Worm (Caenorhabditis elegans) whole organism, L1 larva: ENCODE measurements around the gene B0507.5.

Experiments
- C04F5.9 ChIP-seq: sonication (generic microtip); optimal IDR thresholded peaks from 2 replicates; lab custom pipeline; 2016; ENCODE audit warnings: missing genetic modification characterization, missing compliant biosample characterization
- C16A3.4 ChIP-seq: fragments of 150-350 bp; optimal IDR thresholded peaks from 2 replicates; lab custom pipeline; 2014; ENCODE audit warnings: missing biosample characterization, missing genetic modification characterization
- Y116A8C.19 ChIP-seq: sonication (generic microtip); optimal IDR thresholded peaks from 2 replicates; lab custom pipeline; 2016; ENCODE audit warnings: missing compliant biosample characterization, missing genetic modification characterization, borderline replicate concordance
- alr-1 ChIP-seq: fragments of 200-800 bp; sonication (Bioruptor generic); optimal IDR thresholded peaks from 2 replicates; lab custom pipeline; 2018; ENCODE audit warnings: borderline replicate concordance, mild to moderate bottlenecking, missing genetic modification characterization, missing compliant biosample characterization
- ceh-63 ChIP-seq: fragments of 200-800 bp; sonication (Bioruptor generic); optimal IDR thresholded peaks from 2 replicates; lab custom pipeline; 2018; ENCODE audit warnings: mild to moderate bottlenecking, missing genetic modification characterization, missing compliant biosample characterization
- ceh-90 ChIP-seq: sonication (generic microtip); optimal IDR thresholded peaks from 2 replicates; lab custom pipeline; 2016; ENCODE audit warnings: missing genetic modification characterization, missing compliant biosample characterization
- efl-1 ChIP-seq, 4 experiments: fragments of 150-350 bp; optimal IDR thresholded peaks in 3 of 4; peaks in 1 of 4; 1 replicate in 1 of 4; 2 replicates in 3 of 4; lab custom pipeline; 2014; ENCODE audit warnings: missing biosample characterization in 2 of 4, missing genetic modification characterization in 2 of 4, missing genetic modification reagents in 2 of 4
- elt-2 ChIP-seq: sonication (generic microtip); optimal IDR thresholded peaks from 2 replicates; lab custom pipeline; 2016; ENCODE audit warnings: missing genetic modification characterization, mild to moderate bottlenecking, inconsistent platforms, missing compliant biosample characterization, missing genetic modification reagents
- elt-3 ChIP-seq, 6 experiments: fragments of 150-350 bp in 1 of 6; sonication (generic microtip); optimal IDR thresholded peaks; 2 replicates each; lab custom pipeline; 2017 to 2018; ENCODE audit warnings: missing biosample characterization in 6 of 6, missing genetic modification characterization in 6 of 6, inconsistent platforms in 1 of 6
- ets-5 ChIP-seq: fragments of 200-800 bp; sonication (Bioruptor generic); IDR thresholded peaks from 2 replicates; pipeline ENCODE4 v1.3.6; 2022; ENCODE audit warnings: missing genetic modification characterization, missing compliant biosample characterization
- hlh-17 ChIP-seq: fragments of 200-800 bp; sonication (Bioruptor generic); optimal IDR thresholded peaks from 2 replicates; lab custom pipeline; 2018; ENCODE audit warnings: missing genetic modification characterization, mild to moderate bottlenecking, missing compliant biosample characterization, moderate library complexity, borderline replicate concordance
- isw-1 ChIP-seq: fragments of 200-800 bp; sonication (Bioruptor generic); IDR thresholded peaks from 2 replicates; pipeline ENCODE4 v1.3.6; 2022; ENCODE audit warnings: missing genetic modification characterization, missing compliant biosample characterization
- jun-1 ChIP-seq: fragments of 150-350 bp; optimal IDR thresholded peaks from 2 replicates; lab custom pipeline; 2014; ENCODE audit warnings: missing biosample characterization, missing genetic modification reagents, missing genetic modification characterization
- lin-13 ChIP-seq: fragments of 150-350 bp; optimal IDR thresholded peaks from 2 replicates; lab custom pipeline; 2014; ENCODE audit warnings: missing biosample characterization, missing genetic modification reagents, missing genetic modification characterization
- lin-14 ChIP-seq: fragments of 200-800 bp; sonication (Bioruptor generic); optimal IDR thresholded peaks from 2 replicates; lab custom pipeline; 2018; ENCODE audit warnings: mild to moderate bottlenecking, missing genetic modification characterization, moderate library complexity, missing compliant biosample characterization
- lin-15B ChIP-seq: fragments of 150-350 bp; sonication (generic microtip); optimal IDR thresholded peaks from 3 replicates; lab custom pipeline; 2014; ENCODE audit warnings: missing biosample characterization, missing genetic modification characterization
- lin-35 ChIP-seq, 2 experiments: fragments of 150-350 bp; optimal IDR thresholded peaks; 2 replicates each; lab custom pipeline; 2014; ENCODE audit warnings: missing biosample characterization in 2 of 2, missing genetic modification characterization in 2 of 2, missing genetic modification reagents in 2 of 2
- lin-39 ChIP-seq: fragments of 150-350 bp; optimal IDR thresholded peaks from 2 replicates; lab custom pipeline; 2014; ENCODE audit warnings: missing biosample characterization, missing genetic modification reagents, missing genetic modification characterization
- lir-3 ChIP-seq: sonication (generic microtip); optimal IDR thresholded peaks from 2 replicates; lab custom pipeline; 2016; ENCODE audit warnings: mild to moderate bottlenecking, missing genetic modification characterization, moderate library complexity, missing compliant biosample characterization; ENCODE audit not compliant: poor library complexity
- lsy-2 ChIP-seq, 2 experiments: fragments of 150-350 bp; optimal IDR thresholded peaks; 2 replicates each; lab custom pipeline; 2014; ENCODE audit warnings: missing biosample characterization in 2 of 2, missing genetic modification characterization in 2 of 2
- mep-1 ChIP-seq: fragments of 150-350 bp; optimal IDR thresholded peaks from 2 replicates; lab custom pipeline; 2014; ENCODE audit warnings: missing biosample characterization, missing genetic modification characterization
- nhr-11 ChIP-seq: fragments of 150-350 bp; optimal IDR thresholded peaks from 2 replicates; lab custom pipeline; 2014; ENCODE audit warnings: missing biosample characterization, missing genetic modification characterization
- nhr-20 ChIP-seq: sonication (generic microtip); optimal IDR thresholded peaks from 2 replicates; lab custom pipeline; 2016; ENCODE audit warnings: mild to moderate bottlenecking, missing genetic modification characterization, missing compliant biosample characterization
- nhr-237 ChIP-seq: fragments of 150-350 bp; optimal IDR thresholded peaks from 2 replicates; lab custom pipeline; 2014; ENCODE audit warnings: missing biosample characterization, missing genetic modification characterization
- nhr-28 ChIP-seq: fragments of 150-350 bp; optimal IDR thresholded peaks from 2 replicates; lab custom pipeline; 2014; ENCODE audit warnings: missing biosample characterization, missing genetic modification characterization
- nhr-76 ChIP-seq: sonication (generic microtip); optimal IDR thresholded peaks from 2 replicates; lab custom pipeline; 2017; ENCODE audit warnings: missing biosample characterization, missing genetic modification characterization
- nhr-77 ChIP-seq: fragments of 150-350 bp; optimal IDR thresholded peaks from 2 replicates; lab custom pipeline; 2014; ENCODE audit warnings: missing biosample characterization, missing genetic modification characterization
- nhr-84 ChIP-seq: sonication (generic microtip); optimal IDR thresholded peaks from 2 replicates; lab custom pipeline; 2017; ENCODE audit warnings: missing biosample characterization, missing genetic modification characterization
- nhr-85 ChIP-seq: sonication (generic microtip); peaks from one replicate; lab custom pipeline; 2016; ENCODE audit warnings: missing genetic modification characterization, inconsistent platforms, missing compliant biosample characterization
- nhr-90 ChIP-seq: sonication (generic microtip); optimal IDR thresholded peaks from 2 replicates; lab custom pipeline; 2016; ENCODE audit warnings: mild to moderate bottlenecking, missing genetic modification characterization, missing compliant biosample characterization; ENCODE audit not compliant: poor library complexity
- pag-3 ChIP-seq: sonication (generic microtip); optimal IDR thresholded peaks from 2 replicates; lab custom pipeline; 2017; ENCODE audit warnings: missing genetic modification characterization, mild to moderate bottlenecking, missing compliant biosample characterization, antibody characterized with exemption, borderline replicate concordance; ENCODE audit not compliant: insufficient read depth
- pax-3 ChIP-seq: fragments of 200-800 bp; sonication (Bioruptor generic); optimal IDR thresholded peaks from 2 replicates; lab custom pipeline; 2018; ENCODE audit warnings: mild to moderate bottlenecking, missing genetic modification characterization, moderate library complexity, missing compliant biosample characterization
- pqm-1 ChIP-seq: sonication (generic microtip); optimal IDR thresholded peaks from 3 replicates; lab custom pipeline; 2017; ENCODE audit warnings: missing biosample characterization, missing genetic modification characterization
- rnt-1 ChIP-seq: sonication (generic microtip); optimal IDR thresholded peaks from 2 replicates; lab custom pipeline; 2016; ENCODE audit warnings: mild to moderate bottlenecking, missing genetic modification characterization, moderate library complexity, missing compliant biosample characterization
- snpc-4 ChIP-seq: fragments of 150-350 bp; optimal IDR thresholded peaks from 2 replicates; lab custom pipeline; 2014; ENCODE audit warnings: missing biosample characterization, missing genetic modification characterization
- sptf-1 ChIP-seq: fragments of 150-350 bp; optimal IDR thresholded peaks from 2 replicates; lab custom pipeline; 2014; ENCODE audit warnings: missing biosample characterization, missing genetic modification characterization
- tbx-2 ChIP-seq: sonication (generic microtip); optimal IDR thresholded peaks from 2 replicates; lab custom pipeline; 2016; ENCODE audit warnings: missing genetic modification characterization, missing compliant biosample characterization
- tlp-1 ChIP-seq: fragments of 150-350 bp; optimal IDR thresholded peaks from 2 replicates; lab custom pipeline; 2014; ENCODE audit warnings: missing biosample characterization, missing genetic modification characterization
- unc-130 ChIP-seq: fragments of 150-350 bp; optimal IDR thresholded peaks from 2 replicates; lab custom pipeline; 2017; ENCODE audit warnings: missing biosample characterization, missing genetic modification characterization, inconsistent platforms
- unc-86 ChIP-seq: sonication (generic microtip); optimal IDR thresholded peaks from 2 replicates; lab custom pipeline; 2016; ENCODE audit warnings: missing genetic modification characterization, missing compliant biosample characterization
- unc-98 ChIP-seq: fragments of 200-800 bp; sonication (Bioruptor generic); IDR thresholded peaks from 2 replicates; pipeline ENCODE4 v1.3.6; 2022; ENCODE audit warnings: missing genetic modification characterization, missing compliant biosample characterization
- vab-15 ChIP-seq: sonication (generic microtip); optimal IDR thresholded peaks from 2 replicates; lab custom pipeline; 2017; ENCODE audit warnings: missing genotype, mild to moderate bottlenecking, missing genetic modification characterization, missing compliant biosample characterization
- ztf-11 ChIP-seq, 2 experiments: sonication (generic microtip); optimal IDR thresholded peaks; 2 replicates each; lab custom pipeline; 2016 to 2017; ENCODE audit warnings: missing genetic modification characterization in 2 of 2, missing biosample characterization in 1 of 2, missing compliant biosample characterization in 1 of 2
- ztf-4 ChIP-seq: fragments of 150-350 bp; optimal IDR thresholded peaks from 2 replicates; lab custom pipeline; 2014; ENCODE audit warnings: missing biosample characterization, missing genetic modification characterization

Gene B0507.5

DNA sequence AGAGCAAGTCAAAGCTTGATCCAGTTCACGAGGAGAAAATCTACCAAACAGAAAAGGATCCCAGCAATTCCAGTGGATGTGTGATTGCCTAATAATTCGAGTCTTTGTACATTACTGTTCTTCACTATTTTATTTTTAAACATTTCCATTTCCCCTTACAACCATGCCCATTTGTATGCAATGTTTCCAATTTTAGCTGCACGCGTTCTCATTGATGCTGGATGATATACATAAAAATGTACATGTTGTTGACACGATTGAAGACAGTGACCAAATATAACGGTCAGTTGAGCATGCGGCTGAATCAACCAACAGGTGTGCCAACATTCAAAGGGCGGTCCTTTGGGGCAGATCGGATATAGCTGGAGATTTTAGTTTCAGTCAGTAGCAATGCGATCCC is 22.8 kb downstream of the B0507.5 start, which contains the start of gene B0507.1:
B0507.1 (plus strand) TSS at position 301 of the 400 bp plus-strand sequence.
- TF ChIP-seq unc-130 (tag; lab: Kevin White, UChicago) (no peak), Y116A8C.19 (tag; lab: Kevin White, UChicago) (no peak), pag-3 (tag; lab: Kevin White, UChicago) (no peak), unc-86 (tag; lab: Kevin White, UChicago) (no peak)

DNA sequence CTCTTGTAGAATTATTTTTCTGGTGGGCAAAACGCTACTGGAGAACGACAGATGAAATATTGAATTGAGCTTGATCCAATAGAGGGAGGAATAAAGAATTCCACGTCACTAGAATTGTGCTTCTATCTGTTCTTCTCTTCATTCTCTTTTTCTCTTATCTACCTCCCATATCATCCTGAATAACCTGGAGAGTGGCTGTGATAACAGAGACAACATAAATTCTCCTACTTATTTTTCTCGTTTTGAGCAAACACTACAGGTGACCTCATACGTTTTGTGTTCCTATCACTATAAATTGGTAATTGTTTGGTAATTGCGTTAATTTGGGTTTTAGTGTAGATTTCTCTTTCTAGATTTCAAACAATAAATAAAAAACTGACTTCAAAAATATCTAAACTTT is 27.7 kb downstream of the B0507.5 start:
- TF ChIP-seq elt-2 (tag; lab: Kevin White, UChicago) (peak; percentile 17), efl-1 (optimal IDR thresholded peaks at IDR 0.05; lab: Kevin White, UChicago) (no peak), efl-1 (GFP tag; optimal IDR thresholded peaks at IDR 0.05 in 1 of 2; lab: Kevin White, UChicago) (peak in 1 of 2 experiments; percentile 34), pqm-1 (tag; lab: Kevin White, UChicago) (peak; percentile 63), sptf-1 (no peak), nhr-28 (tag; lab: Kevin White, UChicago) (no peak), lin-14 (GFP tag; lab: Kevin White, UChicago) (peak; percentile 2), alr-1 (no peak)

DNA sequence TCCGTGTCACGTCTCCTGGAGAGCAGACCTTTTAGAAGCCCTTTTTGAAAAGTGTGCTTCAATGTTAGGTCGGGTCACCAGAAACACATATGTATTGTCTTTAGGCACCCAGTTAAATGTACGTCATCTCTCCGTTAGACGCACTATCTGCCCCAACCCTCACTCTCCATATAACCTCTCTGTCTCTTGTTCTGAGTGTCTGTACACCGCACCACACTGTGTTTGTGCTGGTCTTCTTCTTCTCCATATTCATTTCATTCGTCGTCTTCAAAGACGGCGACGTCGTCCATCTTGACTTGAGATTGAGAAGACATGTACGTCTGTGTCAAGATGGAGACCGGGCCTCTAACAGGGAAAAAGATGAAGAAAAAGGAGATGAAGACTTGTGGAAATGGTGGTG is 28.6 kb downstream of the B0507.5 start:
- TF ChIP-seq nhr-20 (tag; lab: Kevin White, UChicago) (peak; percentile 1), lin-14 (GFP tag; lab: Kevin White, UChicago) (peak; percentile 13), mep-1 (tag; lab: Kevin White, UChicago) (peak; percentile 39), elt-3 (tag; optimal IDR thresholded peaks at IDR 0.05; lab: Kevin White, UChicago) (no peak), lsy-2 (tag; optimal IDR thresholded peaks at IDR 0.05; lab: Kevin White, UChicago) (no peak)

DNA sequence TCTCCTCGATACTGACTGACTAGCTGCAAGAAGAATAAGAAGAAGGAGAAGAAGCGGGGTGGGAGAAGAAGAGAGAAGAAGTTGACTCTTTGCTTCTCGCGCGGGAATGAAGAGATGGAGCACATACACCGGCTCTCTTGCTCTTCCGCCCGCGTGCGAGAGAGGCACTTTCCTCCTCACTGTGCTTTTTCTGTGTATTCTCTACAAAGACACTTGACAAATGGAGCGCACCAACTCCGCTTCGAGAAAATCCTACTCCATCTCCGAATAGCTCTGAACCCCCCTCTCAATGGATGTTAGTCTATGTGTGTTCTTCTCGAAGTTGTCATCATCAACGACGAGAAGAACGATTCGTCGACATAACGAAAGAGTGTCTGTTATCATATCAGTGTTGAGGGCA is 31.0 kb downstream of the B0507.5 start:
- no peak for TF ChIP-seq nhr-237 (tag; lab: Kevin White, UChicago)
- TF ChIP-seq ceh-63 (GFP tag; lab: Kevin White, UChicago) = no peak
- TF ChIP-seq nhr-77 (tag; lab: Kevin White, UChicago) = peak; percentile 4
- TF ChIP-seq lir-3 = no peak
- TF ChIP-seq isw-1 (GFP tag; lab: Robert Waterston, UW) = no peak

DNA sequence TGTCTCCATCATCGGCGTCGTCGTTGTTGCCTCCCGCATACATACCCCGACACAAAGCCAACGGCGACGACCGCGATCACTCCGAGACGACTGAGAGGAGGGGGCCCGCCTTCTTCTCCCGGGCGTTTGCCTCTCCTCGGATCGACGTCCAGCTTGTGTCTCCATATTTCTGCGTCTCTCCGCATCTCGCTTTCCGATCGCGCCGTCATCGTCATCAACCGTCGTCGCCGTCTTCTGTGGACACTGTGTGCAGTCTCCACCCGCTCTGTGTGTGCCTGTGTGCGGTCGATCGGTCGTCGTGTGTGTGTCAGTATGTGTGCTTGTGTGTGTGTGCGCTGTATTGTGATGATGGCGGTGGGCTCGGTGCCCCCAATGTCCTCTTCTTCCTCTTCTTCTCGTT is 32.0 kb downstream of the B0507.5 start:
- TF ChIP-seq nhr-237 (tag; lab: Kevin White, UChicago) (no peak), jun-1 (tag; lab: Kevin White, UChicago) (peak; percentile 1), nhr-20 (tag; lab: Kevin White, UChicago) (no peak), ets-5 (no peak), ztf-11 (tag; optimal IDR thresholded peaks at IDR 0.05; lab: Kevin White, UChicago) (no peak), hlh-17 (GFP tag; lab: Kevin White, UChicago) (no peak), C04F5.9 (tag; lab: Kevin White, UChicago) (no peak), tbx-2 (tag; lab: Kevin White, UChicago) (no peak), lin-13 (GFP tag; lab: Kevin White, UChicago) (no peak), ceh-90 (tag; lab: Kevin White, UChicago) (no peak), lin-35 (GFP tag; optimal IDR thresholded peaks at IDR 0.05; lab: Kevin White, UChicago) (peak in 1 of 2 experiments; percentile 19), C16A3.4 (peak; percentile 13), nhr-85 (tag; lab: Kevin White, UChicago) (no peak), nhr-84 (tag; lab: Kevin White, UChicago) (no peak), nhr-76 (tag; lab: Kevin White, UChicago) (no peak), unc-86 (tag; lab: Kevin White, UChicago) (no peak), snpc-4 (tag; lab: Kevin White, UChicago) (no peak), nhr-90 (peak; percentile 29), tlp-1 (tag; lab: Kevin White, UChicago) (no peak), ztf-4 (no peak), lin-15B (no peak), ceh-63 (GFP tag; lab: Kevin White, UChicago) (no peak), rnt-1 (tag; lab: Kevin White, UChicago) (peak; percentile 49), lin-39 (tag; lab: Kevin White, UChicago) (no peak), alr-1 (no peak), pax-3 (no peak), vab-15 (tag; lab: Kevin White, UChicago) (no peak), nhr-28 (tag; lab: Kevin White, UChicago) (no peak), unc-98 (GFP tag; lab: Robert Waterston, UW) (no peak), nhr-11 (no peak)
